Worm (Caenorhabditis elegans) whole organism, late embryonic: ENCODE results near the gene lgc-49.

Source experiments
- C38D4.7 ChIP-seq: fragments of 200-800 bp; sonication (Bioruptor generic); optimal IDR thresholded peaks from 2 replicates; lab custom pipeline; 2018; ENCODE audit warnings: mild to moderate bottlenecking, missing genetic modification characterization, moderate library complexity, missing compliant biosample characterization
- K02D7.2 ChIP-seq: sonication (generic microtip); optimal IDR thresholded peaks from 2 replicates; lab custom pipeline; 2017; ENCODE audit warnings: mild to moderate bottlenecking, missing genetic modification characterization, missing compliant biosample characterization
- T23F11.4 ChIP-seq: fragments of 200-800 bp; sonication (Bioruptor generic); optimal IDR thresholded peaks from 2 replicates; lab custom pipeline; 2018; ENCODE audit warnings: mild to moderate bottlenecking, missing genetic modification characterization, missing compliant biosample characterization
- ahr-1 ChIP-seq: sonication (generic microtip); optimal IDR thresholded peaks from 2 replicates; lab custom pipeline; 2016; ENCODE audit warnings: missing genetic modification characterization, missing compliant biosample characterization
- ama-1 ChIP-seq: fragments of 150-350 bp; optimal IDR thresholded peaks from 2 replicates; lab custom pipeline; 2014
- ceh-22 ChIP-seq: sonication (generic microtip); optimal IDR thresholded peaks from 2 replicates; lab custom pipeline; 2017; ENCODE audit warnings: missing biosample characterization, missing genetic modification characterization
- ceh-30 ChIP-seq: fragments of 150-350 bp; optimal IDR thresholded peaks from 2 replicates; lab custom pipeline; 2014; ENCODE audit warnings: missing biosample characterization, missing genetic modification characterization
- ceh-31 ChIP-seq: sonication (generic microtip); optimal IDR thresholded peaks from 2 replicates; lab custom pipeline; 2016; ENCODE audit warnings: missing genetic modification characterization, missing compliant biosample characterization
- ceh-34 ChIP-seq: sonication (generic microtip); optimal IDR thresholded peaks from 2 replicates; lab custom pipeline; 2016; ENCODE audit warnings: mild to moderate bottlenecking, missing genetic modification characterization, missing compliant biosample characterization
- ceh-45 ChIP-seq: fragments of 200-800 bp; sonication (Bioruptor generic); IDR thresholded peaks from 2 replicates; pipeline ENCODE4 v1.3.6; 2022; ENCODE audit warnings: missing genetic modification reagents, missing genetic modification characterization, missing compliant biosample characterization
- ceh-6 ChIP-seq: fragments of 200-800 bp; sonication (Bioruptor generic); optimal IDR thresholded peaks from 2 replicates; lab custom pipeline; 2018; ENCODE audit warnings: mild to moderate bottlenecking, missing genetic modification characterization, missing compliant biosample characterization
- che-1 ChIP-seq: sonication (generic microtip); optimal IDR thresholded peaks from 2 replicates; lab custom pipeline; 2016; ENCODE audit warnings: mild to moderate bottlenecking, missing genetic modification characterization, missing compliant biosample characterization
- elt-2 ChIP-seq: sonication (generic microtip); optimal IDR thresholded peaks from 2 replicates; lab custom pipeline; 2016; ENCODE audit warnings: missing genetic modification reagents, missing genetic modification characterization, missing compliant biosample characterization
- elt-4 ChIP-seq: sonication (generic microtip); optimal IDR thresholded peaks from 2 replicates; lab custom pipeline; 2016; ENCODE audit warnings: missing genetic modification characterization, missing compliant biosample characterization
- fkh-10 ChIP-seq: fragments of 150-350 bp; optimal IDR thresholded peaks from 2 replicates; lab custom pipeline; 2014; ENCODE audit warnings: missing biosample characterization, missing genetic modification reagents, missing genetic modification characterization
- fkh-6 ChIP-seq: sonication (generic microtip); optimal IDR thresholded peaks from 2 replicates; lab custom pipeline; 2016; ENCODE audit warnings: missing genetic modification characterization, missing compliant biosample characterization
- gmeb-2 ChIP-seq: sonication (generic microtip); optimal IDR thresholded peaks from 2 replicates; lab custom pipeline; 2016; ENCODE audit warnings: missing genetic modification characterization, inconsistent platforms, missing compliant biosample characterization
- hlh-15 ChIP-seq: sonication (generic microtip); optimal IDR thresholded peaks from 2 replicates; lab custom pipeline; 2016; ENCODE audit warnings: missing genetic modification characterization, missing compliant biosample characterization
- lin-11 ChIP-seq: fragments of 200-800 bp; sonication (Bioruptor generic); optimal IDR thresholded peaks from 2 replicates; lab custom pipeline; 2018; ENCODE audit warnings: mild to moderate bottlenecking, missing genetic modification characterization, missing compliant biosample characterization
- nfya-1 ChIP-seq: sonication (generic microtip); optimal IDR thresholded peaks from 2 replicates; lab custom pipeline; 2017; ENCODE audit warnings: missing genetic modification characterization, mild to moderate bottlenecking, missing compliant biosample characterization, antibody characterized with exemption, moderate library complexity
- nhr-232 ChIP-seq: sonication (generic microtip); optimal IDR thresholded peaks from 2 replicates; lab custom pipeline; 2016; ENCODE audit warnings: missing genetic modification characterization, missing compliant biosample characterization
- npax-4 ChIP-seq: sonication (generic microtip); optimal IDR thresholded peaks from 2 replicates; lab custom pipeline; 2016; ENCODE audit warnings: missing genetic modification characterization, missing compliant biosample characterization
- odd-2 ChIP-seq: sonication (generic microtip); optimal IDR thresholded peaks from 2 replicates; lab custom pipeline; 2017; ENCODE audit warnings: antibody characterized with exemption, mild to moderate bottlenecking, missing genetic modification characterization, missing compliant biosample characterization
- pag-3 ChIP-seq: sonication (generic microtip); optimal IDR thresholded peaks from 2 replicates; lab custom pipeline; 2016; ENCODE audit warnings: missing compliant biosample characterization, missing genetic modification characterization, borderline replicate concordance
- pha-2 ChIP-seq: sonication (generic microtip); optimal IDR thresholded peaks from 2 replicates; lab custom pipeline; 2017; ENCODE audit warnings: mild to moderate bottlenecking, missing genetic modification characterization, missing compliant biosample characterization
- ref-2 ChIP-seq: sonication (generic microtip); optimal IDR thresholded peaks from 2 replicates; lab custom pipeline; 2016; ENCODE audit warnings: missing genetic modification characterization, missing compliant biosample characterization
- rnt-1 ChIP-seq: sonication (generic microtip); optimal IDR thresholded peaks from 2 replicates; lab custom pipeline; 2016; ENCODE audit warnings: missing genetic modification characterization, missing compliant biosample characterization
- sdc-2 ChIP-seq: sonication (generic microtip); optimal IDR thresholded peaks from 2 replicates; lab custom pipeline; 2016; ENCODE audit warnings: missing genotype, missing genetic modification characterization, missing compliant biosample characterization
- tbx-2 ChIP-seq: sonication (generic microtip); optimal IDR thresholded peaks from 2 replicates; lab custom pipeline; 2016; ENCODE audit warnings: missing genetic modification characterization, missing compliant biosample characterization
- tbx-7 ChIP-seq: sonication (generic microtip); optimal IDR thresholded peaks from 2 replicates; lab custom pipeline; 2016; ENCODE audit warnings: missing genotype, missing genetic modification characterization, missing compliant biosample characterization
- unc-3 ChIP-seq, 2 experiments: fragments of 200-800 bp in 1 of 2; sonication (Bioruptor generic) in 1 of 2; sonication (generic microtip) in 1 of 2; conservative IDR thresholded peaks in 1 of 2; optimal IDR thresholded peaks in 1 of 2; 2 replicates each; pipeline versions ENCODE4 v1.3.6 to Lab custom; 2016 to 2022; ENCODE audit warnings: missing compliant biosample characterization in 2 of 2, missing genetic modification characterization in 2 of 2, missing genetic modification reagents in 1 of 2
- unc-42 ChIP-seq: sonication (generic microtip); optimal IDR thresholded peaks from 2 replicates; lab custom pipeline; 2016; ENCODE audit warnings: missing genotype, missing genetic modification characterization, missing compliant biosample characterization
- unc-55 ChIP-seq: sonication (generic microtip); optimal IDR thresholded peaks from 2 replicates; lab custom pipeline; 2017; ENCODE audit warnings: missing biosample characterization, missing genetic modification reagents, missing genetic modification characterization
- zip-5 ChIP-seq: sonication (generic microtip); optimal IDR thresholded peaks from 2 replicates; lab custom pipeline; 2016; ENCODE audit warnings: missing genetic modification characterization, missing compliant biosample characterization
- ztf-16 ChIP-seq: sonication (generic microtip); optimal IDR thresholded peaks from 2 replicates; lab custom pipeline; 2017; ENCODE audit warnings: missing genetic modification characterization, missing compliant biosample characterization

lgc-49 gene

ce11 chrV:11239187-11239725 lies 48.2 kb downstream of the lgc-49 start, which contains the start of the genes dvc-1 and ima-1 (continued):
- TF ChIP-seq tbx-7 (no peak), pag-3 (tag; lab: Kevin White, UChicago) (no peak), sdc-2 (tag; lab: Kevin White, UChicago) (peak; percentile 53), elt-2 (tag; lab: Kevin White, UChicago) (peak; percentile 90), elt-4 (no peak), fkh-6 (tag; lab: Kevin White, UChicago) (peak; percentile 79), ama-1 (lab: Kevin White, UChicago) (no peak), ceh-6 (GFP tag; lab: Kevin White, UChicago) (peak; percentile 65), npax-4 (peak; percentile 41), ceh-22 (tag; lab: Kevin White, UChicago) (no peak), ceh-45 (GFP tag; lab: Robert Waterston, UW) (0 out of 2 replicates have a peak, but pooled peaks have one; percentile 51), tbx-2 (tag; lab: Kevin White, UChicago) (peak; percentile 77), C38D4.7 (GFP tag; lab: Kevin White, UChicago) (peak; percentile 64), odd-2 (peak; percentile 70), nhr-232 (tag; lab: Kevin White, UChicago) (peak; percentile 66), unc-3 (GFP tag; conservative IDR thresholded peaks at IDR 0.05; lab: Robert Waterston, UW) (peak; percentile 55; the same call in 1 of the 2 replicates), unc-3 (tag; optimal IDR thresholded peaks at IDR 0.05; lab: Kevin White, UChicago) (peak; percentile 68), hlh-15 (peak; percentile 70), ztf-16 (tag; lab: Kevin White, UChicago) (peak; percentile 82), che-1 (tag; lab: Kevin White, UChicago) (peak; percentile 59), ref-2 (tag; lab: Kevin White, UChicago) (peak; percentile 65), K02D7.2 (tag; lab: Kevin White, UChicago) (peak; percentile 62), unc-42 (tag; lab: Kevin White, UChicago) (peak; percentile 28), unc-55 (GFP tag; lab: Kevin White, UChicago) (no peak), T23F11.4 (peak; percentile 22), pha-2 (tag; lab: Kevin White, UChicago) (no peak), fkh-10 (GFP tag; lab: Kevin White, UChicago) (no peak)

- no peak for TF ChIP-seq nfya-1
- TF ChIP-seq gmeb-2 (tag; lab: Kevin White, UChicago), result no peak
- no peak for TF ChIP-seq ama-1 (lab: Kevin White, UChicago)
- TF ChIP-seq ahr-1 (tag; lab: Kevin White, UChicago), result no peak
- TF ChIP-seq lin-11 (tag; lab: Kevin White, UChicago), result no peak
- no peak for TF ChIP-seq ceh-31
- TF ChIP-seq elt-4, result no peak
- TF ChIP-seq ceh-30 (tag; lab: Kevin White, UChicago), result no peak
- TF ChIP-seq unc-3 (GFP tag; conservative IDR thresholded peaks at IDR 0.05; lab: Robert Waterston, UW), result no peak
- no peak for TF ChIP-seq unc-3 (tag; optimal IDR thresholded peaks at IDR 0.05; lab: Kevin White, UChicago)
- no peak for TF ChIP-seq fkh-6 (tag; lab: Kevin White, UChicago)
- TF ChIP-seq tbx-7, result no peak
- no peak for TF ChIP-seq che-1 (tag; lab: Kevin White, UChicago)
- no peak for TF ChIP-seq rnt-1 (tag; lab: Kevin White, UChicago)
- no peak for TF ChIP-seq zip-5 (tag; lab: Kevin White, UChicago)
- TF ChIP-seq odd-2, result no peak
- TF ChIP-seq ceh-34 (tag; lab: Kevin White, UChicago), result no peak
These were observed 50.5 kb downstream of the lgc-49 start, which contains the start of gene pgap-1 for ce11 chrV:11241580-11241979. pgap-1 (plus strand) TSS chrV:11241880.
